Fruit fly (Drosophila melanogaster): ENCODE measurements around the gene CG7231.

dm6 chr2L:7993984-7994854 is 10.5 kb downstream of the CG7231 start, which contains the start of gene pes:
- TF ChIP-seq CG34406 (GFP tag; optimal IDR thresholded peaks at IDR 0.05) (peak; percentile 78), Ets21C (GFP tag; optimal IDR thresholded peaks at IDR 0.05) (no peak), lz (GFP tag; optimal IDR thresholded peaks at IDR 0.05) (peak; percentile 29)
